Worm (Caenorhabditis elegans): ENCODE data around the gene nhr-54.

The nhr-54 gene

DNA sequence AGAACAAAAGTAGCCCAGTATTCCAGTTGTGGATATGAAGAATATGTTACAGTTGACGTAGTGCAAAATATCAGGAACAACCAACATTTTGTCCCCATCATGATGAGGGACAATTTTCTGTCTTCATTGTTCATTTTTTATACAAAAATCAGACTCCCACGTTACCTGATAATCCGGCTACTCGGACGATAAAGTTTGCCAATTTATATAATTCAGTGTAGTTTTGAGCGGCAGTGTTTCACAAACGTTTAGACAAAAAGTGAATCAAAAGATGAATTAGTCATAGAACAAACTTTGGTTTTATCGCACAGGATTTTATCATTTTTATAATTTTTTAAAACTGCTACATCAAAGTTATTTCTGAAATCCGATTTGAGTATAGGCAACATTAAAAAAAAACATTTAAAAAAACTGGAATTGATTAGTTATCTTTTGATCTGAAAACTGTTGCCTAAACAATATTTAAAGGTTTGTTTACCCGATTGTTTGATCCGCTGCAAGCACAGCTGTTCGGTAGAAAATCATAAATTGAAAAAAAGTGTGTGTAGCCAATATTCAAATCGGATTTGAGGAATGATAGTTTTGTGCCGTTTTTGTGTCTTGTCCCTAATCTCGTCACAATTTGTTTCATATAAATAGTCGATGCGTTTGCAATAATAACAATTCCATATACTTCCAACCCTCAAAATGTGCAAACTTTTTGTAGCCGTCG, 24.7 kb downstream of the nhr-54 start, which contains the start of the genes F57E7.4 and spig-6:
F57E7.4 (minus strand) TSS at position 101 of the 712 bp plus-strand sequence.
spig-6 (plus strand) TSS at position 662 of the 712 bp plus-strand sequence.
- TF ChIP-seq grh-1 (GFP tag; IDR thresholded peaks at IDR 0.05) (no peak), nhr-11 (tag; optimal IDR thresholded peaks at IDR 0.05) (no peak), fkh-8 (tag; optimal IDR thresholded peaks at IDR 0.05) (no peak), fkh-4 (tag; optimal IDR thresholded peaks at IDR 0.05; ENCODE audit: borderline replicate concordance) (no peak), F16B12.6 (tag; optimal IDR thresholded peaks at IDR 0.05) (no peak), fkh-10 (GFP tag; optimal IDR thresholded peaks at IDR 0.05) (no peak), C34B4.2 (tag; optimal IDR thresholded peaks at IDR 0.05) (no peak), fos-1 (tag; optimal IDR thresholded peaks at IDR 0.05) (no peak), nhr-85 (tag) (no peak), ztf-11 (tag; optimal IDR thresholded peaks at IDR 0.05) (no peak), blmp-1 (tag; optimal IDR thresholded peaks at IDR 0.05) (no peak), lin-14 (GFP tag; optimal IDR thresholded peaks at IDR 0.05) (no peak), snu-23 (GFP tag; optimal IDR thresholded peaks at IDR 0.05) (no peak), hlh-17 (GFP tag; optimal IDR thresholded peaks at IDR 0.05; ENCODE audit: borderline replicate concordance) (no peak), ztf-4 (tag; optimal IDR thresholded peaks at IDR 0.05) (no peak), lin-35 (GFP tag; optimal IDR thresholded peaks at IDR 0.05) (no peak), zip-4 (GFP tag; optimal IDR thresholded peaks at IDR 0.05) (no peak), nhr-84 (tag; optimal IDR thresholded peaks at IDR 0.05) (no peak)

DNA sequence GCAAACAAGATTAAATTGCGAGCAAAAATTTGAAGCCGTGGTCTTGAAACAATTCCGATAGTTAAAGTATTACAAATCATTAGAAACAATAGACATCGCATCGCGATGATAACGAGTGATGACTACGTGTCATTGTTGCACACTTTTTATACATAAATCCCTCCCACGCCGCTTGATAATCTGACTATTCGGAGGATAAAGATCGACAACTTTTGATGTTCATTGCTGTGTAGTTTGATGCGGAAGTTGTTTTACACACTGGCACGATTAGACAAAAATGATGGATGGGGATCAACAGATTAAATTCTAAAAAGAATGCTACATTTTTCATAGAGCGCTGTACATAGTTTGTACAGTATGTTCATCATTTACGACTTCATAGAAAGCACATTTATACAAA, 26.5 kb downstream of the nhr-54 start, which contains the start of gene T08G3.11:
T08G3.11 (minus strand) TSS at position 101 of the 400 bp plus-strand sequence.
- TF ChIP-seq efl-1 (optimal IDR thresholded peaks at IDR 0.05) = no peak
- peak in 1 of 2 experiments; percentile 16 for TF ChIP-seq efl-1 (GFP tag; optimal IDR thresholded peaks at IDR 0.05 in 1 of 2)
- no peak for TF ChIP-seq nhr-90 (tag; optimal IDR thresholded peaks at IDR 0.05; ENCODE audit: poor library complexity)

DNA sequence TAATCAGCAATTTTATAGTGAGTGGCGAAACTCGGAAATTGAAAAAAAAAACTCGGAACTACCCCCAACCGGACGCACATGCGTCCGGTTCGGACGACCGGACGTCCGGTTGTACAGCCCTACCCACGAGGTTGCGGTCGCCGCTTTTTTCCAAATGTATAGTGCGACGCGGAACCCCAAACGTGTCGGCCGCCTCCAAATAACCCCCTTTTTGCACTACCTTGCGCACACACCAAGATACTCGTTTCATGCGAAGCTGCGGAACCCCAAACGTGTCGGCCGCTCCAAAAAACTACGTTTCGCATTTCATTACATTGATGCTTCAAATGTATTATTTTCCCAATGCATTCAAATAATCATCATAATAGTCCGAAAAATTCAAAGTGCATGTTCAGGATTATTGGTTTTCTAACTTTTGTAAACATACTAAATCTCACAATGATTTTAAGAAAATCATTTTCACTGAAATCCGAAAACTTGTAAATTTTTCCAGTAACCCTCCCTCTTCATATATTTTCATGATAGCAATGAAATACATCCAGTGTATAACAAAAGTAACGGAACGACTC, 33.6 kb downstream of the nhr-54 start, which contains the start of gene srw-35:
srw-35 (plus strand) TSS at position 519 of the 569 bp plus-strand sequence.
- TF ChIP-seq dpl-1 (GFP tag; optimal IDR thresholded peaks at IDR 0.05) (no peak), lin-39 (tag; optimal IDR thresholded peaks at IDR 0.05) (no peak), pag-3 (tag; optimal IDR thresholded peaks at IDR 0.05; ENCODE audit: borderline replicate concordance, insufficient read depth) (no peak), swsn-7 (tag; optimal IDR thresholded peaks at IDR 0.05) (no peak), egl-13 (tag; optimal IDR thresholded peaks at IDR 0.05) (no peak), isw-1 (GFP tag; IDR thresholded peaks at IDR 0.05) (no peak), lin-14 (GFP tag; optimal IDR thresholded peaks at IDR 0.05) (no peak), nhr-77 (tag; optimal IDR thresholded peaks at IDR 0.05) (no peak), nhr-20 (tag; optimal IDR thresholded peaks at IDR 0.05) (no peak), pqm-1 (tag; optimal IDR thresholded peaks at IDR 0.05) (no peak), blmp-1 (tag; optimal IDR thresholded peaks at IDR 0.05) (no peak), nhr-11 (tag; optimal IDR thresholded peaks at IDR 0.05) (no peak), lir-3 (tag; optimal IDR thresholded peaks at IDR 0.05; ENCODE audit: poor library complexity) (no peak)

DNA sequence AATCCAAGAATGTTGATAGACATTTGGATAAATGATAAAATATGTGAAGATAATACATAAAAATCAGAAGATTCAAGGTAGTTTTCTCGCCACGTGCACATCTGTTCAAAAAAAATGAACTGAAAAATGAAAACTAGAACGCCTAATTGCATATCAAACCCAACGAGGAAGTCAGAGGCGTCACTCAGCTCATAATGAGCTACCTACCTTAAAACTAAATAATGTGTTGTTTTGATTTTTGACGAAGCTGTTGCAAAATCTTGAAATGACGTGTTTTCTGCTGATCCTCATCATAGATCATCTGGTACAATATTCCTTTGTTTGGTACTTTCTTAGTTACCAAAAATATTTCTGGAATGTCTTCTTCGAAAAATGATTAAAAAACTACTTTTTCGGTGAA, 34.8 kb downstream of the nhr-54 start, which contains the start of gene srh-138:
srh-138 (minus strand) TSS at position 101 of the 400 bp plus-strand sequence.
- no peak for TF ChIP-seq xbp-1 (tag; optimal IDR thresholded peaks at IDR 0.05)
- no peak for TF ChIP-seq isw-1 (GFP tag; IDR thresholded peaks at IDR 0.05)
- TF ChIP-seq lin-14 (GFP tag; optimal IDR thresholded peaks at IDR 0.05) = no peak
- TF ChIP-seq ceh-82 (tag; optimal IDR thresholded peaks at IDR 0.05) = no peak
- no peak for TF ChIP-seq lin-15B (tag; optimal IDR thresholded peaks at IDR 0.05)
- no peak for TF ChIP-seq aha-1 (tag; optimal IDR thresholded peaks at IDR 0.05)
- no peak for TF ChIP-seq nhr-90 (tag; optimal IDR thresholded peaks at IDR 0.05; ENCODE audit: poor library complexity)
- no peak for TF ChIP-seq grh-1 (GFP tag; IDR thresholded peaks at IDR 0.05)
- no peak for TF ChIP-seq lin-13 (GFP tag; optimal IDR thresholded peaks at IDR 0.05)
- TF ChIP-seq ceh-63 (GFP tag; optimal IDR thresholded peaks at IDR 0.05) = no peak
- no peak for TF ChIP-seq lsy-2 (tag; optimal IDR thresholded peaks at IDR 0.05)
- no peak for TF ChIP-seq aly-2 (tag; optimal IDR thresholded peaks at IDR 0.05)
